Fruit fly (Drosophila melanogaster) whole organism, prepupa: ENCODE data around the gene nkt.

ENCODE experiments used
- Lpt ChIP-seq: fragments of 200-800 bp; sonication (Bioruptor generic); optimal IDR thresholded peaks from 3 replicates; lab custom pipeline; 2016; ENCODE audit warnings: missing biosample characterization, missing genetic modification characterization
- OdsH ChIP-seq: fragments of 200-800 bp; sonication (Bioruptor generic); optimal IDR thresholded peaks from 3 replicates; lab custom pipeline; 2016; ENCODE audit warnings: missing biosample characterization, missing genetic modification characterization
- esn ChIP-seq: fragments of 200-800 bp; sonication (Bioruptor generic); optimal IDR thresholded peaks from 2 replicates; lab custom pipeline; 2016; ENCODE audit warnings: missing biosample characterization, mild to moderate bottlenecking, missing genetic modification characterization, moderate library complexity

DNA sequence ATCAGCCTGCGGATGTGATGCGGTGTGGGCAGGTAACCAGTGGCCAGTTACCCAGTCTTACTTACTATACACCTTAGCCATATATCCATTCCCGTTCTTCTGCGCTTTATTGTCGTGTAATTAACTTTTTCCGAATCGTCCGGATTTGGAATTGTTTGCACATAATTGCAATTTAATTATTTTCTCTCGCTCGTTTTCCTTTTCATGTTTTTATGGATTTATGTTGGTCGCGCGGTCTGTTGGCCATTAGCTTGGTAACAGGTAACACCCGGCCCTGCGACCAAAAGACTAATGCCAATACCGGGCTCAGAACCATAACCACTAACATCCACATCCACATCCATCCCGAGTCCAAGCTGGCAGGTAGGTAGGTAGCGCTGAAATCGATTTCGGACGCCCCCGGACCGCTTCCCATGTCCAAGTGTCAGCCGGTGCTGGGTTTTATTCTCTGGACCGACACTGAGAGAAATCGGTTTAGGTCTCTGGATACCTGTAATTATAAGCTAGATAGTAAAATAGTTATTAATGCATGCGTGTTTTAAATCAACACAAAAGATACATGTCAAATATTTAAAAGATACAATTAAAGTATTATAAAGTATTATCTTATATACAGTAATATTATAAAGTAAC, 36.1 kb downstream of the nkt start:
- no peak for TF ChIP-seq OdsH (GFP tag; lab: Kevin White, UChicago)
- TF ChIP-seq esn (GFP tag; lab: Kevin White, UChicago) = no peak
- no peak for TF ChIP-seq Lpt
